Fruit fly (Drosophila melanogaster) Kc167 (cell line): ENCODE results near the gene CG4332.

Experiments
- Myc ChIP-seq: fragments of >200 bp; optimal IDR thresholded peaks from 2 replicates; lab custom pipeline; 2017; ENCODE audit warnings: missing external identifiers
- h ChIP-seq: fragments of >200 bp; optimal IDR thresholded peaks from 3 replicates; lab custom pipeline; 2018; ENCODE audit warnings: missing external identifiers
- psq ChIP-seq: fragments of >200 bp; optimal IDR thresholded peaks from 2 replicates; lab custom pipeline; 2017; ENCODE audit warnings: missing external identifiers

dm6 chrX:13134811-13135210 lies 20.0 kb upstream of the CG4332 start:
- TF ChIP-seq psq (lab: Kevin White, UChicago) = no peak
- no peak for TF ChIP-seq Myc (lab: Kevin White, UChicago)
- no peak for TF ChIP-seq h (lab: Kevin White, UChicago)
